Worm (Caenorhabditis elegans): ENCODE results near the gene F13A7.7.

DNA sequence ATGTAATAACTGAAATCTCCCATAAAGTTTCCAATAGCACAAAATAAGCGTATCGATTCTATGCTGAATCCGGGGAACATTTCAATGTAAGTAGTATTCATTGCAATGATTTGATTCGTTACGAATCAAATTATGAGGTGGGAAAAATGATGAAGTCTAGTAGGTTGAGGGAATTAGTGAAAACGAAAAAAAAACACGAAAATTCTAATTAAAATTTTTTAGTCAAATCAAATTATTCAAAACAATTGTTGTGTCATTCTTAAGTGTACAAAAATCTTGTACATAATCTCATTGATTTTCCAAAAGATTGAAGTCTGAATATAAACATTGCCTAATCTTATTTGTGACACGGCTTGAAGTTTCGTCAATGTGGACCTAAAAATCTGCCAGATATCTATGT lies 40.8 kb upstream of the F13A7.7 start, which contains the start of gene srw-29:
- TF ChIP-seq efl-1 (optimal IDR thresholded peaks at IDR 0.05) (no peak), efl-1 (GFP tag; optimal IDR thresholded peaks at IDR 0.05 in 1 of 2) (no peak), snpc-4 (tag; optimal IDR thresholded peaks at IDR 0.05) (no peak), nhr-84 (tag; optimal IDR thresholded peaks at IDR 0.05) (no peak), lin-13 (GFP tag; optimal IDR thresholded peaks at IDR 0.05) (no peak), unc-62 (GFP tag; optimal IDR thresholded peaks at IDR 0.05) (no peak), elt-2 (tag; optimal IDR thresholded peaks at IDR 0.05) (no peak), ama-1 (optimal IDR thresholded peaks at IDR 0.05) (no peak), lin-39 (tag; optimal IDR thresholded peaks at IDR 0.05) (no peak), ztf-11 (tag; optimal IDR thresholded peaks at IDR 0.05) (no peak), tbx-2 (tag; optimal IDR thresholded peaks at IDR 0.05) (no peak), aly-2 (tag; optimal IDR thresholded peaks at IDR 0.05) (no peak)
